Fruit fly (Drosophila melanogaster) whole organism, embryonic: ENCODE data around the gene car.
A peak's percentile ranks its signal among the peaks of the same experiment; 100 is the strongest.

Experiments
- CG11456 ChIP-seq: fragments of 200-800 bp; sonication (Bioruptor generic); IDR thresholded peaks from 3 replicates; pipeline ENCODE4 v1.3.6; 2022; ENCODE audit warnings: missing biosample characterization, missing genetic modification characterization
- CG11696 ChIP-seq: fragments of 200-800 bp; sonication (Bioruptor generic); IDR thresholded peaks from 2 replicates; pipeline ENCODE4 v1.3.6; 2022; ENCODE audit warnings: missing biosample characterization, missing genetic modification characterization
- CG12659 ChIP-seq: fragments of 200-800 bp; sonication (Bioruptor generic); optimal IDR thresholded peaks from 3 replicates; lab custom pipeline; 2017; ENCODE audit warnings: mild to moderate bottlenecking, missing biosample characterization, missing genetic modification reagents, missing genetic modification characterization
- CG15514 ChIP-seq: fragments of 200-800 bp; sonication (Bioruptor generic); optimal IDR thresholded peaks from 3 replicates; lab custom pipeline; 2017; ENCODE audit warnings: missing biosample characterization, missing genetic modification characterization, mild to moderate bottlenecking, moderate library complexity, missing genetic modification reagents
- CG16863 ChIP-seq: fragments of 200-800 bp; sonication (Bioruptor generic); optimal IDR thresholded peaks from 3 replicates; lab custom pipeline; 2016; ENCODE audit warnings: missing biosample characterization, missing genetic modification characterization
- CG2116 ChIP-seq: fragments of 200-800 bp; sonication (Bioruptor generic); optimal IDR thresholded peaks from 3 replicates; lab custom pipeline; 2018; ENCODE audit warnings: missing biosample characterization, mild to moderate bottlenecking, missing genetic modification characterization
- CG3281 ChIP-seq: fragments of 200-800 bp; sonication (Bioruptor generic); optimal IDR thresholded peaks from 3 replicates; lab custom pipeline; 2017; ENCODE audit warnings: missing biosample characterization, mild to moderate bottlenecking, missing genetic modification characterization
- CG33213 ChIP-seq: fragments of 200-800 bp; sonication (Bioruptor generic); optimal IDR thresholded peaks from 3 replicates; lab custom pipeline; 2016; ENCODE audit warnings: missing biosample characterization, missing genetic modification characterization
- CG4282 ChIP-seq: fragments of 200-800 bp; sonication (Bioruptor generic); optimal IDR thresholded peaks from 2 replicates; lab custom pipeline; 2016; ENCODE audit warnings: missing biosample characterization, missing genetic modification characterization
- CG43689 ChIP-seq: fragments of 200-800 bp; sonication (Bioruptor generic); IDR thresholded peaks from 2 replicates; pipeline ENCODE4 v1.3.6; 2022; ENCODE audit warnings: missing biosample characterization, missing genetic modification characterization
- CG4424 ChIP-seq: fragments of 200-800 bp; sonication (Bioruptor generic); optimal IDR thresholded peaks from 3 replicates; lab custom pipeline; 2016; ENCODE audit warnings: missing biosample characterization, missing genetic modification characterization
- CG4820 ChIP-seq: fragments of 200-800 bp; sonication (Bioruptor generic); optimal IDR thresholded peaks from 3 replicates; lab custom pipeline; 2016; ENCODE audit warnings: missing biosample characterization, missing genetic modification characterization
- CG6272 ChIP-seq: fragments of 200-800 bp; sonication (Bioruptor generic); IDR thresholded peaks from 2 replicates; pipeline ENCODE4 v1.3.6; 2022; ENCODE audit warnings: missing biosample characterization, missing genetic modification characterization
- CG7786 ChIP-seq: fragments of 200-800 bp; sonication (Bioruptor generic); optimal IDR thresholded peaks from 2 replicates; lab custom pipeline; 2016; ENCODE audit warnings: missing biosample characterization, missing genetic modification characterization
- CG7839 ChIP-seq: fragments of 200-800 bp; sonication (Bioruptor generic); optimal IDR thresholded peaks from 3 replicates; lab custom pipeline; 2018; ENCODE audit warnings: missing biosample characterization, mild to moderate bottlenecking, missing genetic modification characterization, moderate library complexity
- CG7963 ChIP-seq: fragments of 200-800 bp; sonication (Bioruptor generic); IDR thresholded peaks from 3 replicates; pipeline ENCODE4 v1.3.6; 2022; ENCODE audit warnings: missing biosample characterization, missing genetic modification characterization; ENCODE audit not compliant: partially characterized antibody
- CG7987 ChIP-seq: fragments of 200-800 bp; sonication (Bioruptor generic); optimal IDR thresholded peaks from 2 replicates; lab custom pipeline; 2018; ENCODE audit warnings: missing biosample characterization, mild to moderate bottlenecking, missing genetic modification characterization, moderate library complexity
- CG8359 ChIP-seq: fragments of 200-800 bp; sonication (Bioruptor generic); optimal IDR thresholded peaks from 2 replicates; lab custom pipeline; 2017; ENCODE audit warnings: missing biosample characterization, mild to moderate bottlenecking, missing genetic modification characterization, borderline replicate concordance
- CG9797 ChIP-seq: fragments of 200-800 bp; sonication (Bioruptor generic); optimal IDR thresholded peaks from 3 replicates; lab custom pipeline; 2018; ENCODE audit warnings: missing biosample characterization, mild to moderate bottlenecking, missing genetic modification characterization
- CkIIα-i1 ChIP-seq: fragments of 200-800 bp; sonication (Bioruptor generic); IDR thresholded peaks from 2 replicates; pipeline ENCODE4 v1.3.6; 2022; ENCODE audit warnings: missing biosample characterization, missing genetic modification characterization
- ERR ChIP-seq: fragments of 200-800 bp; sonication (Bioruptor generic); optimal IDR thresholded peaks from 2 replicates; lab custom pipeline; 2016; ENCODE audit warnings: missing biosample characterization, missing genetic modification characterization
- Eip74EF ChIP-seq, 2 experiments: fragments of 200-800 bp in 1 of 2; fragments of >200 bp in 1 of 2; sonication (Bioruptor generic) in 1 of 2; optimal IDR thresholded peaks; 2 replicates each; lab custom pipeline; 2017 to 2019; ENCODE audit warnings: missing biosample characterization in 2 of 2, missing genetic modification characterization in 2 of 2, mild to moderate bottlenecking in 1 of 2, moderate library complexity in 1 of 2
- Lim3 ChIP-seq: fragments of 200-800 bp; sonication (Bioruptor generic); IDR thresholded peaks from 2 replicates; pipeline ENCODE4 v1.3.6; 2022; ENCODE audit warnings: missing biosample characterization, missing genetic modification characterization
- MBD-R2 ChIP-seq: fragments of 200-800 bp; sonication (Bioruptor generic); IDR thresholded peaks from 2 replicates; pipeline ENCODE4 v1.3.6; 2022; ENCODE audit warnings: missing biosample characterization, missing genetic modification characterization
- MESR4 ChIP-seq: fragments of 200-800 bp; sonication (Bioruptor generic); optimal IDR thresholded peaks from 2 replicates; lab custom pipeline; 2018; ENCODE audit warnings: missing biosample characterization, mild to moderate bottlenecking, missing genetic modification characterization, moderate library complexity
- Myb ChIP-seq: fragments of 200-800 bp; sonication (Bioruptor generic); optimal IDR thresholded peaks from 2 replicates; lab custom pipeline; 2016; ENCODE audit warnings: missing biosample characterization, missing genetic modification characterization
- NC2α ChIP-seq: fragments of 200-800 bp; sonication (Bioruptor generic); optimal IDR thresholded peaks from 2 replicates; lab custom pipeline; 2016; ENCODE audit warnings: missing biosample characterization, missing genetic modification characterization
- Opbp ChIP-seq: fragments of 200-800 bp; sonication (Bioruptor generic); IDR thresholded peaks from 3 replicates; pipeline ENCODE4 v1.3.6; 2022; ENCODE audit warnings: missing biosample characterization, missing genetic modification characterization; ENCODE audit not compliant: partially characterized antibody
- Rfx ChIP-seq: fragments of 200-800 bp; sonication (Bioruptor generic); IDR thresholded peaks from 2 replicates; pipeline ENCODE4 v1.3.6; 2022; ENCODE audit warnings: missing biosample characterization, missing genetic modification characterization
- bcd ChIP-seq: fragments of 200-800 bp; sonication (Bioruptor generic); optimal IDR thresholded peaks from 2 replicates; lab custom pipeline; 2017; ENCODE audit warnings: missing biosample characterization, mild to moderate bottlenecking, missing genetic modification characterization
- br ChIP-seq: fragments of >200 bp; optimal IDR thresholded peaks from 2 replicates; lab custom pipeline; 2017
- ci ChIP-seq: fragments of 200-800 bp; sonication (Bioruptor generic); IDR thresholded peaks from 3 replicates; pipeline ENCODE4 v1.3.6; 2022; ENCODE audit warnings: missing biosample characterization, missing genetic modification characterization
- crol ChIP-seq: fragments of 200-800 bp; sonication (Bioruptor generic); IDR thresholded peaks from 2 replicates; pipeline ENCODE4 v1.3.6; 2022; ENCODE audit warnings: missing biosample characterization, missing genetic modification characterization
- danr ChIP-seq: fragments of 200-800 bp; sonication (Bioruptor generic); IDR thresholded peaks from 2 replicates; pipeline ENCODE4 v1.3.6; 2022; ENCODE audit warnings: missing biosample characterization, missing genetic modification characterization
- eyg ChIP-seq: fragments of 200-800 bp; sonication (Bioruptor generic); optimal IDR thresholded peaks from 3 replicates; lab custom pipeline; 2016; ENCODE audit warnings: missing biosample characterization, missing genetic modification characterization
- fd96Cb ChIP-seq: fragments of 200-800 bp; sonication (Bioruptor generic); optimal IDR thresholded peaks from 2 replicates; lab custom pipeline; 2018; ENCODE audit warnings: missing biosample characterization, mild to moderate bottlenecking, missing genetic modification characterization, moderate library complexity
- fu2 ChIP-seq: fragments of 200-800 bp; sonication (Bioruptor generic); optimal IDR thresholded peaks from 2 replicates; lab custom pipeline; 2016; ENCODE audit warnings: missing biosample characterization, missing genetic modification characterization
- gsb-n ChIP-seq: fragments of 200-800 bp; sonication (Bioruptor generic); optimal IDR thresholded peaks from 3 replicates; lab custom pipeline; 2018; ENCODE audit warnings: missing biosample characterization, mild to moderate bottlenecking, missing genetic modification characterization
- her ChIP-seq: fragments of 200-800 bp; sonication (Bioruptor generic); optimal IDR thresholded peaks from 2 replicates; lab custom pipeline; 2016; ENCODE audit warnings: missing biosample characterization, missing genetic modification characterization
- ken ChIP-seq: fragments of 200-800 bp; sonication (Bioruptor generic); IDR thresholded peaks from 3 replicates; pipeline ENCODE4 v1.3.6; 2022; ENCODE audit warnings: missing biosample characterization, missing genetic modification characterization
- knrl ChIP-seq: fragments of 200-800 bp; sonication (Bioruptor generic); IDR thresholded peaks from 3 replicates; pipeline ENCODE4 v1.3.6; 2022; ENCODE audit warnings: missing biosample characterization, missing genetic modification characterization; ENCODE audit not compliant: partially characterized antibody
- pb ChIP-seq: fragments of 200-800 bp; sonication (Bioruptor generic); optimal IDR thresholded peaks from 3 replicates; lab custom pipeline; 2016; ENCODE audit warnings: missing biosample characterization, missing genetic modification characterization
- pita ChIP-seq: fragments of 200-800 bp; sonication (Bioruptor generic); optimal IDR thresholded peaks from 2 replicates; lab custom pipeline; 2017; ENCODE audit warnings: missing biosample characterization, mild to moderate bottlenecking, missing genetic modification characterization
- pnt ChIP-seq: fragments of 200-800 bp; sonication (Bioruptor generic); optimal IDR thresholded peaks from 3 replicates; lab custom pipeline; 2016; ENCODE audit warnings: missing biosample characterization, missing genetic modification characterization
- pros ChIP-seq: fragments of 200-800 bp; sonication (Bioruptor generic); optimal IDR thresholded peaks from 3 replicates; lab custom pipeline; 2019; ENCODE audit warnings: missing biosample characterization, mild to moderate bottlenecking, missing genetic modification characterization, moderate library complexity
- ro ChIP-seq: fragments of 200-800 bp; sonication (Bioruptor generic); IDR thresholded peaks from 2 replicates; pipeline ENCODE4 v1.3.6; 2022; ENCODE audit warnings: missing biosample characterization, missing genetic modification characterization
- sc ChIP-seq, 3 experiments: fragments of >200 bp in 2 of 3; fragments of 200-800 bp in 1 of 3; sonication (Bioruptor generic) in 1 of 3; optimal IDR thresholded peaks; 2 replicates in 2 of 3; 3 replicates in 1 of 3; lab custom pipeline; 2017; ENCODE audit warnings: mild to moderate bottlenecking in 1 of 3, missing biosample characterization in 1 of 3, missing genetic modification characterization in 1 of 3, missing genetic modification reagents in 1 of 3
- seq ChIP-seq: fragments of 200-800 bp; sonication (Bioruptor generic); IDR thresholded peaks from 2 replicates; pipeline ENCODE4 v1.3.6; 2022; ENCODE audit warnings: missing biosample characterization, missing genetic modification characterization
- slou ChIP-seq: fragments of 200-800 bp; sonication (Bioruptor generic); optimal IDR thresholded peaks from 3 replicates; lab custom pipeline; 2016; ENCODE audit warnings: missing biosample characterization, missing genetic modification characterization
- so ChIP-seq: fragments of 200-800 bp; sonication (Bioruptor generic); IDR thresholded peaks from 3 replicates; pipeline ENCODE4 v1.3.6; 2022; ENCODE audit warnings: missing biosample characterization, missing genetic modification characterization
- tgo ChIP-seq: fragments of 200-800 bp; sonication (Bioruptor generic); IDR thresholded peaks from 3 replicates; pipeline ENCODE4 v1.3.6; 2022; ENCODE audit warnings: missing biosample characterization, missing genetic modification characterization

The car gene

DNA sequence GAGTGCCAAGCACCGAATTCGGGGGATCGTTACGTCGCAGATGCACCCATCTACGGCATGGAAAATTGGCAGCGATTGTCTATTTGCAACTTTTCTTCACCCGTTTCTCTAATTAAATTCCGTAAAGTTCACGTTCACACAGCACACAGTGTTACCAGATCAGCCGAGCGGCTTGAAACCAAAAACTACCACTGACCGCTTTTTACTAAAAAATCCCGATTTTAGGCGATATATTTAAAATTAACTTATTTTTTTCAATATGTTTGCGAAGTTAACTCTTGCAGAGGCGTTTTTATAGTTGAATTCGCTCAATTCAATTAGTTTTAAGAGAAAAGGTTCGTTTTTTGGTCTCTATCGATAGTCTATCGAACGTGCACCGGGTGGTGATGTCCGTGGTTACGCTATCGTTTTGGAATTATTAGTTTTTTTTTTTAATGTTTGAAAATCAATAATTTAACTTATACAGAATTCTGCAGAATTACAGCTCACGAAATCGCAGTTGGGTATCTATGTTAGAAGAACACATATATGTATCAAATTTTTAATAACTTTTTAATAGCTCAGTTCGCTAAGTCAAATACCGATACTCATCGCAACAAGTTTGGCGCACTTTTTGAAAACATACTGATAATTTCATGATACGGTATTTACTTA lies 14.0 kb downstream of the car start, which contains the start of gene Tao (continued):
- TF ChIP-seq CG4424 (GFP tag; lab: Kevin White, UChicago) (no peak), CG7786 (no peak), ro (GFP tag; lab: Robert Waterston, UW) (no peak), CG7987 (no peak), CG12659 (peak; percentile 12), NC2α (GFP tag; lab: Kevin White, UChicago) (no peak), CG6272 (GFP tag; lab: Robert Waterston, UW) (no peak), pnt (GFP tag; lab: Kevin White, UChicago) (no peak), Rfx (GFP tag; lab: Robert Waterston, UW) (no peak), danr (GFP tag; lab: Robert Waterston, UW) (no peak), bcd (GFP tag; lab: Kevin White, UChicago) (no peak), CG9797 (peak; percentile 72), her (GFP tag; lab: Kevin White, UChicago) (no peak), MBD-R2 (GFP tag; lab: Robert Waterston, UW) (peak; percentile 17; the same call in 1 of the 2 replicates), seq (GFP tag; lab: Robert Waterston, UW) (no peak), fu2 (no peak), MESR4 (no peak), ken (GFP tag; lab: Robert Waterston, UW) (no peak), CG11696 (no peak), br (lab: Kevin White, UChicago) (no peak), CG7963 (GFP tag; lab: Robert Waterston, UW) (peak; percentile 57), Lim3 (no peak), Myb (GFP tag; lab: Kevin White, UChicago) (no peak), CG11456 (GFP tag; lab: Robert Waterston, UW) (no peak), CG15514 (GFP tag; lab: Kevin White, UChicago) (peak; percentile 37), ERR (GFP tag; lab: Kevin White, UChicago) (no peak), CG4282 (GFP tag; lab: Kevin White, UChicago) (no peak), sc (optimal IDR thresholded peaks at IDR 0.05; lab: Kevin White, UChicago) (no peak), sc (GFP tag; optimal IDR thresholded peaks at IDR 0.05; lab: Kevin White, UChicago) (no peak), knrl (GFP tag; lab: Robert Waterston, UW) (peak; percentile 90), pb (GFP tag; lab: Kevin White, UChicago) (no peak), CkIIα-i1 (GFP tag; lab: Robert Waterston, UW) (no peak), fd96Cb (no peak), CG4820 (GFP tag; lab: Kevin White, UChicago) (no peak), CG8359 (no peak), ci (GFP tag; lab: Robert Waterston, UW) (no peak), slou (GFP tag; lab: Kevin White, UChicago) (no peak), CG3281 (GFP tag; lab: Kevin White, UChicago) (no peak), Opbp (peak; percentile 53; the same call in 1 of the 3 replicates), Eip74EF (GFP tag; optimal IDR thresholded peaks at IDR 0.05; lab: Kevin White, UChicago) (no peak), pros (GFP tag; lab: Kevin White, UChicago) (no peak), CG33213 (GFP tag; lab: Kevin White, UChicago) (peak; percentile 17), CG43689 (GFP tag; lab: Robert Waterston, UW) (no peak), tgo (GFP tag; lab: Robert Waterston, UW) (no peak), CG16863 (GFP tag; lab: Kevin White, UChicago) (no peak), eyg (GFP tag; lab: Kevin White, UChicago) (no peak), CG7839 (tag; lab: Kevin White, UChicago) (no peak), so (GFP tag; lab: Robert Waterston, UW) (no peak), CG2116 (GFP tag; lab: Kevin White, UChicago) (peak; percentile 82), gsb-n (peak; percentile 84), crol (no peak), pita (GFP tag; lab: Kevin White, UChicago) (no peak)
